In genomic region chrX:19193336-19193735, dm6 we compare ENCODE assay signal across 1 fruit fly cellular context.
TF ChIP-seq lines count a peak whose summit lies in the region.

CG7914 (minus strand) TSS chrX:19193448.
CG14194 (plus strand) TSS chrX:19193555.

TF ChIP-seq in whole organism, embryonic, 481 proteins besides CTCF, POLR2A, EP300 and RAD21 (continued from another document):
- TF ChIP-seq Dref (GFP tag; IDR thresholded peaks at IDR 0.05; lab: Robert Waterston, UW) (peak; percentile 96), CG2875 (GFP tag; optimal IDR thresholded peaks at IDR 0.05; lab: Kevin White, UChicago) (no peak), tio (GFP tag; optimal IDR thresholded peaks at IDR 0.05; lab: Kevin White, UChicago) (no peak), CG2202 (tag; optimal IDR thresholded peaks at IDR 0.05; lab: Kevin White, UChicago) (no peak), CG11504 (tag; optimal IDR thresholded peaks at IDR 0.05; lab: Kevin White, UChicago) (no peak), seq (GFP tag; IDR thresholded peaks at IDR 0.05; lab: Robert Waterston, UW) (no peak), CG16863 (GFP tag; optimal IDR thresholded peaks at IDR 0.05; lab: Kevin White, UChicago) (no peak), Ravus (GFP tag; IDR thresholded peaks at IDR 0.05; lab: Robert Waterston, UW) (no peak), CG15269 (tag; optimal IDR thresholded peaks at IDR 0.05; lab: Kevin White, UChicago) (no peak), tgo (GFP tag; IDR thresholded peaks at IDR 0.05; lab: Robert Waterston, UW) (no peak), CG6791 (GFP tag; IDR thresholded peaks at IDR 0.05; lab: Robert Waterston, UW; ENCODE audit: partially characterized antibody) (peak; percentile 91), Optix (GFP tag; IDR thresholded peaks at IDR 0.05; lab: Robert Waterston, UW) (no peak), CG15514 (GFP tag; optimal IDR thresholded peaks at IDR 0.05; lab: Kevin White, UChicago) (peak; percentile 58), Spps (tag; optimal IDR thresholded peaks at IDR 0.05; lab: Kevin White, UChicago) (no peak), CG8944 (GFP tag; optimal IDR thresholded peaks at IDR 0.05; lab: Kevin White, UChicago) (no peak), Six4 (GFP tag; optimal IDR thresholded peaks at IDR 0.05; lab: Kevin White, UChicago) (no peak), bab2 (GFP tag; optimal IDR thresholded peaks at IDR 0.05; lab: Kevin White, UChicago) (no peak), tx (GFP tag; optimal IDR thresholded peaks at IDR 0.05; lab: Kevin White, UChicago) (no peak), zfh2 (GFP tag; optimal IDR thresholded peaks at IDR 0.05; lab: Kevin White, UChicago) (no peak), lbe (GFP tag; optimal IDR thresholded peaks at IDR 0.05; lab: Kevin White, UChicago) (no peak), CG14014 (GFP tag; IDR thresholded peaks at IDR 0.05; lab: Robert Waterston, UW) (no peak), CG2678 (tag; optimal IDR thresholded peaks at IDR 0.05; lab: Kevin White, UChicago) (no peak), CG3847 (GFP tag; IDR thresholded peaks at IDR 0.05; lab: Robert Waterston, UW) (no peak), CG7372 (GFP tag; IDR thresholded peaks at IDR 0.05; lab: Robert Waterston, UW) (no peak), CG4707 (GFP tag; optimal IDR thresholded peaks at IDR 0.05; lab: Kevin White, UChicago) (no peak), Atf-2 (GFP tag; optimal IDR thresholded peaks at IDR 0.05; lab: Kevin White, UChicago) (no peak), CG33557 (GFP tag; optimal IDR thresholded peaks at IDR 0.05; lab: Kevin White, UChicago) (no peak), slp2 (GFP tag; optimal IDR thresholded peaks at IDR 0.05; lab: Kevin White, UChicago) (no peak), inv (GFP tag; IDR thresholded peaks at IDR 0.05; lab: Robert Waterston, UW; ENCODE audit: partially characterized antibody) (peak; percentile 60), CG10979 (tag; optimal IDR thresholded peaks at IDR 0.05; lab: Kevin White, UChicago) (no peak), B-H2 (GFP tag; optimal IDR thresholded peaks at IDR 0.05; lab: Kevin White, UChicago) (no peak), CG17912 (GFP tag; optimal IDR thresholded peaks at IDR 0.05; lab: Kevin White, UChicago) (no peak), Xrp1 (GFP tag; IDR thresholded peaks at IDR 0.05; lab: Robert Waterston, UW) (no peak), Nf-YA (GFP tag; IDR thresholded peaks at IDR 0.05; lab: Robert Waterston, UW) (no peak), CG3726 (GFP tag; IDR thresholded peaks at IDR 0.05; lab: Robert Waterston, UW) (no peak), nmo (GFP tag; optimal IDR thresholded peaks at IDR 0.05; lab: Kevin White, UChicago) (peak; percentile 8), ase (GFP tag; IDR thresholded peaks at IDR 0.05; lab: Robert Waterston, UW) (no peak), E2f1 (GFP tag; IDR thresholded peaks at IDR 0.05; lab: Robert Waterston, UW) (no peak), CG2889 (GFP tag; IDR thresholded peaks at IDR 0.05; lab: Robert Waterston, UW) (no peak), CG6689 (GFP tag; IDR thresholded peaks at IDR 0.05; lab: Robert Waterston, UW) (no peak), Ptx1 (GFP tag; IDR thresholded peaks at IDR 0.05; lab: Robert Waterston, UW) (no peak), hkb (optimal IDR thresholded peaks at IDR 0.05; lab: Kevin White, UChicago) (no peak), hkb (GFP tag; IDR thresholded peaks at IDR 0.05; lab: Robert Waterston, UW) (no peak), CG14965 (GFP tag; optimal IDR thresholded peaks at IDR 0.05; lab: Kevin White, UChicago; ENCODE audit: borderline replicate concordance) (no peak), bowl (GFP tag; IDR thresholded peaks at IDR 0.05; lab: Robert Waterston, UW) (no peak), CG31441 (GFP tag; IDR thresholded peaks at IDR 0.05; lab: Robert Waterston, UW) (no peak), HmgZ (tag; optimal IDR thresholded peaks at IDR 0.05; lab: Kevin White, UChicago) (peak; percentile 45), Oaz (GFP tag; IDR thresholded peaks at IDR 0.05; lab: Robert Waterston, UW) (no peak), CG15479 (GFP tag; optimal IDR thresholded peaks at IDR 0.05; lab: Kevin White, UChicago) (no peak), z (GFP tag; IDR thresholded peaks at IDR 0.05; lab: Robert Waterston, UW) (no peak), CG7963 (GFP tag; IDR thresholded peaks at IDR 0.05; lab: Robert Waterston, UW; ENCODE audit: partially characterized antibody) (peak; percentile 84), Kr (GFP tag; optimal IDR thresholded peaks at IDR 0.05; lab: Kevin White, UChicago) (no peak), Sox102F (GFP tag; optimal IDR thresholded peaks at IDR 0.05; lab: Kevin White, UChicago) (no peak), schlank (tag; optimal IDR thresholded peaks at IDR 0.05; lab: Kevin White, UChicago) (no peak), so (GFP tag; IDR thresholded peaks at IDR 0.05; lab: Robert Waterston, UW) (no peak), sc (optimal IDR thresholded peaks at IDR 0.05; lab: Kevin White, UChicago) (no peak), sc (GFP tag; optimal IDR thresholded peaks at IDR 0.05; lab: Kevin White, UChicago) (no peak), eve (GFP tag; optimal IDR thresholded peaks at IDR 0.05; lab: Kevin White, UChicago) (no peak), sna (GFP tag; IDR thresholded peaks at IDR 0.05; lab: Robert Waterston, UW; ENCODE audit: partially characterized antibody) (peak; percentile 74), twi (tag; optimal IDR thresholded peaks at IDR 0.05; lab: Kevin White, UChicago) (no peak), Dbx (GFP tag; IDR thresholded peaks at IDR 0.05; lab: Robert Waterston, UW) (no peak), Meics (GFP tag; optimal IDR thresholded peaks at IDR 0.05; lab: Kevin White, UChicago) (no peak), h (optimal IDR thresholded peaks at IDR 0.05; lab: Kevin White, UChicago) (no peak), CG1792 (GFP tag; optimal IDR thresholded peaks at IDR 0.05; lab: Kevin White, UChicago) (no peak), Gsc (GFP tag; IDR thresholded peaks at IDR 0.05; lab: Robert Waterston, UW) (no peak), CG11695 (GFP tag; IDR thresholded peaks at IDR 0.05; lab: Robert Waterston, UW) (no peak), CG17802 (tag; optimal IDR thresholded peaks at IDR 0.05; lab: Kevin White, UChicago) (peak; percentile 10), repo (GFP tag; optimal IDR thresholded peaks at IDR 0.05; lab: Kevin White, UChicago) (no peak), Asciz (GFP tag; optimal IDR thresholded peaks at IDR 0.05; lab: Kevin White, UChicago) (no peak), kni (GFP tag; optimal IDR thresholded peaks at IDR 0.05; lab: Kevin White, UChicago) (no peak), jigr1 (GFP tag; IDR thresholded peaks at IDR 0.05; lab: Robert Waterston, UW) (no peak), CG30431 (GFP tag; optimal IDR thresholded peaks at IDR 0.05; lab: Kevin White, UChicago) (no peak), CG30020 (tag; optimal IDR thresholded peaks at IDR 0.05; lab: Kevin White, UChicago) (peak; percentile 17), CG1024 (GFP tag; IDR thresholded peaks at IDR 0.05; lab: Robert Waterston, UW) (no peak), klu (GFP tag; IDR thresholded peaks at IDR 0.05; lab: Robert Waterston, UW) (no peak), gt (GFP tag; IDR thresholded peaks at IDR 0.05; lab: Robert Waterston, UW) (no peak), CG4360 (GFP tag; IDR thresholded peaks at IDR 0.05; lab: Robert Waterston, UW) (no peak), cad (GFP tag; optimal IDR thresholded peaks at IDR 0.05; lab: Kevin White, UChicago) (no peak), CG9609 (GFP tag; optimal IDR thresholded peaks at IDR 0.05; lab: Kevin White, UChicago) (no peak), fd96Cb (tag; optimal IDR thresholded peaks at IDR 0.05; lab: Kevin White, UChicago) (no peak), Blimp-1 (GFP tag; optimal IDR thresholded peaks at IDR 0.05; lab: Kevin White, UChicago) (no peak), CG12391 (tag; optimal IDR thresholded peaks at IDR 0.05; lab: Kevin White, UChicago) (no peak), insv (GFP tag; optimal IDR thresholded peaks at IDR 0.05; lab: Kevin White, UChicago) (no peak), gfzf (GFP tag; optimal IDR thresholded peaks at IDR 0.05; lab: Kevin White, UChicago) (peak; percentile 24), CG18599 (GFP tag; optimal IDR thresholded peaks at IDR 0.05; lab: Kevin White, UChicago) (no peak), TFAM (GFP tag; optimal IDR thresholded peaks at IDR 0.05; lab: Kevin White, UChicago) (no peak), CG13775 (GFP tag; optimal IDR thresholded peaks at IDR 0.05; lab: Kevin White, UChicago) (no peak), dmrt11E (tag; optimal IDR thresholded peaks at IDR 0.05; lab: Kevin White, UChicago) (no peak), CG12744 (GFP tag; optimal IDR thresholded peaks at IDR 0.05; lab: Kevin White, UChicago) (no peak), CG8290 (GFP tag; optimal IDR thresholded peaks at IDR 0.05; lab: Kevin White, UChicago) (no peak), CG8290 (tag; optimal IDR thresholded peaks at IDR 0.05; lab: Kevin White, UChicago) (no peak), CG8089 (GFP tag; optimal IDR thresholded peaks at IDR 0.05; lab: Kevin White, UChicago) (no peak), salm (tag; optimal IDR thresholded peaks at IDR 0.05; lab: Kevin White, UChicago) (no peak), CG14441 (GFP tag; IDR thresholded peaks at IDR 0.05; lab: Robert Waterston, UW) (no peak), E2f2 (GFP tag; IDR thresholded peaks at IDR 0.05; lab: Robert Waterston, UW) (peak; percentile 65), pfk (GFP tag; optimal IDR thresholded peaks at IDR 0.05; lab: Kevin White, UChicago) (no peak), Jarid2 (GFP tag; optimal IDR thresholded peaks at IDR 0.05; lab: Kevin White, UChicago) (no peak), CG11398 (GFP tag; optimal IDR thresholded peaks at IDR 0.05; lab: Kevin White, UChicago) (no peak), CG18011 (GFP tag; optimal IDR thresholded peaks at IDR 0.05; lab: Kevin White, UChicago) (peak; percentile 46), CG13424 (tag; optimal IDR thresholded peaks at IDR 0.05; lab: Kevin White, UChicago) (no peak), Dfd (GFP tag; optimal IDR thresholded peaks at IDR 0.05; lab: Kevin White, UChicago) (no peak), CG32532 (GFP tag; IDR thresholded peaks at IDR 0.05; lab: Robert Waterston, UW) (no peak), CG3281 (GFP tag; optimal IDR thresholded peaks at IDR 0.05; lab: Kevin White, UChicago) (no peak), gcm2 (GFP tag; optimal IDR thresholded peaks at IDR 0.05; lab: Kevin White, UChicago) (no peak), gsb-n (tag; optimal IDR thresholded peaks at IDR 0.05; lab: Kevin White, UChicago) (no peak), CG18262 (tag; optimal IDR thresholded peaks at IDR 0.05; lab: Kevin White, UChicago) (no peak), Doc3 (GFP tag; IDR thresholded peaks at IDR 0.05; lab: Robert Waterston, UW; ENCODE audit: partially characterized antibody) (peak; percentile 63; the same call in 2 of the 3 replicates), NfI (GFP tag; optimal IDR thresholded peaks at IDR 0.05; lab: Kevin White, UChicago) (peak; percentile 12), CG9727 (GFP tag; optimal IDR thresholded peaks at IDR 0.05; lab: Kevin White, UChicago) (no peak), pb (GFP tag; optimal IDR thresholded peaks at IDR 0.05; lab: Kevin White, UChicago) (no peak), CG10565 (GFP tag; optimal IDR thresholded peaks at IDR 0.05; lab: Kevin White, UChicago) (no peak), psq (GFP tag; optimal IDR thresholded peaks at IDR 0.05; lab: Kevin White, UChicago) (no peak), ham (GFP tag; IDR thresholded peaks at IDR 0.05; lab: Robert Waterston, UW) (no peak), nom (GFP tag; optimal IDR thresholded peaks at IDR 0.05; lab: Kevin White, UChicago) (peak; percentile 3), pan (optimal IDR thresholded peaks at IDR 0.05; lab: Kevin White, UChicago) (no peak), pan (GFP tag; optimal IDR thresholded peaks at IDR 0.05 in 1 of 2, IDR thresholded peaks at IDR 0.05 in 1 of 2) (no peak), gce (GFP tag; IDR thresholded peaks at IDR 0.05; lab: Robert Waterston, UW) (no peak), NC2α (GFP tag; optimal IDR thresholded peaks at IDR 0.05; lab: Kevin White, UChicago) (no peak), sima (GFP tag; optimal IDR thresholded peaks at IDR 0.05; lab: Kevin White, UChicago) (no peak)
